Fruit fly (Drosophila melanogaster) whole organism, embryonic: ENCODE measurements around the gene CG17283.

ENCODE experiments used
- B-H2 ChIP-seq: fragments of 200-800 bp; sonication (Bioruptor generic); optimal IDR thresholded peaks from 2 replicates; lab custom pipeline; 2018; ENCODE audit warnings: missing biosample characterization, mild to moderate bottlenecking, missing genetic modification characterization
- CG10267 ChIP-seq: fragments of 200-800 bp; sonication (Bioruptor generic); optimal IDR thresholded peaks from 2 replicates; lab custom pipeline; 2018; ENCODE audit warnings: missing biosample characterization, mild to moderate bottlenecking, missing genetic modification characterization, moderate library complexity
- CG10321 ChIP-seq: fragments of 200-800 bp; sonication (Bioruptor generic); IDR thresholded peaks from 2 replicates; pipeline ENCODE4 v1.3.6; 2022; ENCODE audit warnings: missing biosample characterization, missing genetic modification characterization
- CG10462 ChIP-seq: fragments of 200-800 bp; sonication (Bioruptor generic); optimal IDR thresholded peaks from 2 replicates; lab custom pipeline; 2016; ENCODE audit warnings: missing biosample characterization, missing genetic modification characterization
- CG10654 ChIP-seq: fragments of 200-800 bp; sonication (Bioruptor generic); optimal IDR thresholded peaks from 2 replicates; lab custom pipeline; 2016; ENCODE audit warnings: missing biosample characterization, missing genetic modification characterization
- CG11696 ChIP-seq: fragments of 200-800 bp; sonication (Bioruptor generic); IDR thresholded peaks from 2 replicates; pipeline ENCODE4 v1.3.6; 2022; ENCODE audit warnings: missing biosample characterization, missing genetic modification characterization
- CG11723 ChIP-seq: fragments of 200-800 bp; sonication (Bioruptor generic); optimal IDR thresholded peaks from 2 replicates; lab custom pipeline; 2017; ENCODE audit warnings: missing biosample characterization, mild to moderate bottlenecking, missing genetic modification characterization
- CG13296 ChIP-seq: fragments of 200-800 bp; sonication (Bioruptor generic); optimal IDR thresholded peaks from 3 replicates; lab custom pipeline; 2018; ENCODE audit warnings: missing biosample characterization, mild to moderate bottlenecking, missing genetic modification characterization
- CG13424 ChIP-seq: fragments of 200-800 bp; sonication (Bioruptor generic); optimal IDR thresholded peaks from 2 replicates; lab custom pipeline; 2019; ENCODE audit warnings: missing biosample characterization, mild to moderate bottlenecking, missing genetic modification characterization, moderate library complexity
- CG15269 ChIP-seq: fragments of 200-800 bp; sonication (Bioruptor generic); optimal IDR thresholded peaks from 2 replicates; lab custom pipeline; 2018; ENCODE audit warnings: missing biosample characterization, mild to moderate bottlenecking, missing genetic modification characterization, moderate library complexity
- CG17829 ChIP-seq: fragments of 200-800 bp; optimal IDR thresholded peaks from 2 replicates; lab custom pipeline; 2019; ENCODE audit warnings: missing biosample characterization, mild to moderate bottlenecking, missing genetic modification characterization, moderate library complexity
- CG18599 ChIP-seq: fragments of 200-800 bp; sonication (Bioruptor generic); optimal IDR thresholded peaks from 3 replicates; lab custom pipeline; 2017; ENCODE audit warnings: missing biosample characterization, missing genetic modification characterization, mild to moderate bottlenecking, moderate library complexity, missing genetic modification reagents
- CG2678 ChIP-seq: fragments of 200-800 bp; sonication (Bioruptor generic); optimal IDR thresholded peaks from 3 replicates; lab custom pipeline; 2019; ENCODE audit warnings: missing biosample characterization, mild to moderate bottlenecking, missing genetic modification characterization, moderate library complexity
- CG31365 ChIP-seq: fragments of 200-800 bp; sonication (Bioruptor generic); optimal IDR thresholded peaks from 2 replicates; lab custom pipeline; 2018; ENCODE audit warnings: missing biosample characterization, mild to moderate bottlenecking, missing genetic modification characterization
- CG34224 ChIP-seq: fragments of 200-800 bp; sonication (Bioruptor generic); IDR thresholded peaks from 3 replicates; pipeline ENCODE4 v1.3.6; 2022; ENCODE audit warnings: missing biosample characterization, missing genetic modification characterization; ENCODE audit not compliant: partially characterized antibody
- CG34376 ChIP-seq: fragments of 200-800 bp; sonication (Bioruptor generic); optimal IDR thresholded peaks from 2 replicates; lab custom pipeline; 2018; ENCODE audit warnings: missing biosample characterization, mild to moderate bottlenecking, missing genetic modification characterization
- CG6175 ChIP-seq: fragments of 200-800 bp; sonication (Bioruptor generic); IDR thresholded peaks from 3 replicates; pipeline ENCODE4 v1.3.6; 2022; ENCODE audit warnings: missing biosample characterization, missing genetic modification characterization
- CG7928 ChIP-seq: fragments of 200-800 bp; sonication (Bioruptor generic); optimal IDR thresholded peaks from 2 replicates; lab custom pipeline; 2017; ENCODE audit warnings: missing biosample characterization, mild to moderate bottlenecking, missing genetic modification characterization
- CG7987 ChIP-seq: fragments of 200-800 bp; sonication (Bioruptor generic); optimal IDR thresholded peaks from 2 replicates; lab custom pipeline; 2018; ENCODE audit warnings: missing biosample characterization, mild to moderate bottlenecking, missing genetic modification characterization, moderate library complexity
- CG9437 ChIP-seq: fragments of 200-800 bp; sonication (Bioruptor generic); optimal IDR thresholded peaks from 2 replicates; lab custom pipeline; 2018; ENCODE audit warnings: missing biosample characterization, mild to moderate bottlenecking, missing genetic modification characterization
- CG9817 ChIP-seq: fragments of 200-800 bp; sonication (Bioruptor generic); optimal IDR thresholded peaks from 2 replicates; lab custom pipeline; 2018; ENCODE audit warnings: missing biosample characterization, mild to moderate bottlenecking, missing genetic modification characterization, moderate library complexity
- Dip3 ChIP-seq: fragments of 200-800 bp; sonication (Bioruptor generic); optimal IDR thresholded peaks from 3 replicates; lab custom pipeline; 2016; ENCODE audit warnings: missing biosample characterization, missing genetic modification characterization
- H15 ChIP-seq: fragments of 200-800 bp; sonication (Bioruptor generic); IDR thresholded peaks from 3 replicates; pipeline ENCODE4 v1.3.6; 2022; ENCODE audit warnings: missing biosample characterization, missing genetic modification characterization
- Hand ChIP-seq: fragments of 200-800 bp; sonication (Bioruptor generic); optimal IDR thresholded peaks from 2 replicates; lab custom pipeline; 2017; ENCODE audit warnings: mild to moderate bottlenecking, missing biosample characterization, missing genetic modification reagents, missing genetic modification characterization
- Hr51 ChIP-seq, 2 experiments: fragments of 200-800 bp; sonication (Bioruptor generic); optimal IDR thresholded peaks; 2 replicates in 1 of 2; 3 replicates in 1 of 2; lab custom pipeline; 2016 to 2018; ENCODE audit warnings: missing biosample characterization in 2 of 2, missing genetic modification characterization in 2 of 2, mild to moderate bottlenecking in 1 of 2, moderate library complexity in 1 of 2
- Hsf ChIP-seq: fragments of 200-800 bp; sonication (Bioruptor generic); optimal IDR thresholded peaks from 3 replicates; lab custom pipeline; 2016; ENCODE audit warnings: missing biosample characterization, missing genetic modification characterization
- NC2β ChIP-seq: fragments of 200-800 bp; sonication (Bioruptor generic); optimal IDR thresholded peaks from 2 replicates; lab custom pipeline; 2016; ENCODE audit warnings: missing biosample characterization, missing genetic modification characterization
- Rx ChIP-seq: fragments of 200-800 bp; sonication (Bioruptor generic); IDR thresholded peaks from 2 replicates; pipeline ENCODE4 v1.3.6; 2022; ENCODE audit warnings: missing biosample characterization, missing genetic modification characterization
- Sry-δ ChIP-seq: fragments of 200-800 bp; sonication (Bioruptor generic); optimal IDR thresholded peaks from 2 replicates; lab custom pipeline; 2016; ENCODE audit warnings: missing biosample characterization, missing genetic modification characterization
- Trl ChIP-seq, 3 experiments: fragments of >200 bp in 2 of 3; fragments of 200-800 bp in 1 of 3; sonication (Bioruptor generic) in 1 of 3; optimal IDR thresholded peaks; 2 replicates in 1 of 3; 3 replicates in 2 of 3; lab custom pipeline; 2016 to 2017; ENCODE audit warnings: missing biosample characterization in 1 of 3, missing genetic modification characterization in 1 of 3
- YL-1 ChIP-seq: fragments of 200-800 bp; sonication (Bioruptor generic); optimal IDR thresholded peaks from 3 replicates; lab custom pipeline; 2017; ENCODE audit warnings: missing biosample characterization, mild to moderate bottlenecking, missing genetic modification characterization
- bowl ChIP-seq: fragments of 200-800 bp; sonication (Bioruptor generic); IDR thresholded peaks from 2 replicates; pipeline ENCODE4 v1.3.6; 2022; ENCODE audit warnings: missing biosample characterization, missing genetic modification characterization
- cad ChIP-seq: fragments of >200 bp; optimal IDR thresholded peaks from 2 replicates; lab custom pipeline; 2017; ENCODE audit warnings: missing biosample characterization, missing genetic modification characterization
- dan ChIP-seq: fragments of 200-800 bp; sonication (Bioruptor generic); IDR thresholded peaks from 2 replicates; pipeline ENCODE4 v1.3.6; 2022; ENCODE audit warnings: missing biosample characterization, missing genetic modification characterization
- danr ChIP-seq: fragments of 200-800 bp; sonication (Bioruptor generic); IDR thresholded peaks from 2 replicates; pipeline ENCODE4 v1.3.6; 2022; ENCODE audit warnings: missing biosample characterization, missing genetic modification characterization
- ems ChIP-seq: fragments of 200-800 bp; sonication (Bioruptor generic); optimal IDR thresholded peaks from 3 replicates; lab custom pipeline; 2016; ENCODE audit warnings: missing biosample characterization, missing genetic modification characterization
- ftz-f1 ChIP-seq: fragments of 200-800 bp; sonication (Bioruptor generic); optimal IDR thresholded peaks from 2 replicates; lab custom pipeline; 2016; ENCODE audit warnings: missing biosample characterization, missing genetic modification characterization
- fu2 ChIP-seq: fragments of 200-800 bp; sonication (Bioruptor generic); optimal IDR thresholded peaks from 2 replicates; lab custom pipeline; 2016; ENCODE audit warnings: missing biosample characterization, missing genetic modification characterization
- hth ChIP-seq: fragments of >200 bp; optimal IDR thresholded peaks from 2 replicates; lab custom pipeline; 2017; ENCODE audit warnings: inconsistent platforms
- ind ChIP-seq: fragments of 200-800 bp; sonication (Bioruptor generic); optimal IDR thresholded peaks from 3 replicates; lab custom pipeline; 2016; ENCODE audit warnings: missing biosample characterization, missing genetic modification characterization
- ken ChIP-seq: fragments of 200-800 bp; sonication (Bioruptor generic); IDR thresholded peaks from 3 replicates; pipeline ENCODE4 v1.3.6; 2022; ENCODE audit warnings: missing biosample characterization, missing genetic modification characterization
- mam ChIP-seq: fragments of 200-800 bp; sonication (Bioruptor generic); optimal IDR thresholded peaks from 3 replicates; lab custom pipeline; 2016; ENCODE audit warnings: missing biosample characterization, missing genetic modification characterization
- odd ChIP-seq: fragments of 200-800 bp; sonication (Bioruptor generic); optimal IDR thresholded peaks from 2 replicates; lab custom pipeline; 2017; ENCODE audit warnings: missing biosample characterization, mild to moderate bottlenecking, missing genetic modification characterization
- sc ChIP-seq, 3 experiments: fragments of >200 bp in 2 of 3; fragments of 200-800 bp in 1 of 3; sonication (Bioruptor generic) in 1 of 3; optimal IDR thresholded peaks; 2 replicates in 2 of 3; 3 replicates in 1 of 3; lab custom pipeline; 2017; ENCODE audit warnings: mild to moderate bottlenecking in 1 of 3, missing biosample characterization in 1 of 3, missing genetic modification characterization in 1 of 3, missing genetic modification reagents in 1 of 3
- sr ChIP-seq: fragments of 200-800 bp; sonication (Bioruptor generic); IDR thresholded peaks from 3 replicates; pipeline ENCODE4 v1.3.6; 2022; ENCODE audit warnings: missing biosample characterization, missing genetic modification characterization
- ssp ChIP-seq: fragments of 200-800 bp; sonication (Bioruptor generic); IDR thresholded peaks from 2 replicates; pipeline ENCODE4 v1.3.6; 2022; ENCODE audit warnings: missing biosample characterization, missing genetic modification characterization
- tio ChIP-seq: fragments of 200-800 bp; sonication (Bioruptor generic); optimal IDR thresholded peaks from 2 replicates; lab custom pipeline; 2017; ENCODE audit warnings: missing biosample characterization, missing genetic modification characterization, inconsistent platforms
- trem ChIP-seq: fragments of 200-800 bp; optimal IDR thresholded peaks from 3 replicates; lab custom pipeline; 2019; ENCODE audit warnings: missing biosample characterization, mild to moderate bottlenecking, missing genetic modification characterization, moderate library complexity
- unpg ChIP-seq: fragments of 200-800 bp; sonication (Bioruptor generic); optimal IDR thresholded peaks from 3 replicates; lab custom pipeline; 2018; ENCODE audit warnings: missing biosample characterization, mild to moderate bottlenecking, missing genetic modification characterization, moderate library complexity
- vfl ChIP-seq: fragments of 200-800 bp; sonication (Bioruptor generic); optimal IDR thresholded peaks from 2 replicates; lab custom pipeline; 2016; ENCODE audit warnings: missing biosample characterization, missing genetic modification characterization
- zfh2 ChIP-seq: fragments of 200-800 bp; sonication (Bioruptor generic); optimal IDR thresholded peaks from 2 replicates; lab custom pipeline; 2016; ENCODE audit warnings: missing biosample characterization, missing genetic modification characterization

Gene CG17283

DNA sequence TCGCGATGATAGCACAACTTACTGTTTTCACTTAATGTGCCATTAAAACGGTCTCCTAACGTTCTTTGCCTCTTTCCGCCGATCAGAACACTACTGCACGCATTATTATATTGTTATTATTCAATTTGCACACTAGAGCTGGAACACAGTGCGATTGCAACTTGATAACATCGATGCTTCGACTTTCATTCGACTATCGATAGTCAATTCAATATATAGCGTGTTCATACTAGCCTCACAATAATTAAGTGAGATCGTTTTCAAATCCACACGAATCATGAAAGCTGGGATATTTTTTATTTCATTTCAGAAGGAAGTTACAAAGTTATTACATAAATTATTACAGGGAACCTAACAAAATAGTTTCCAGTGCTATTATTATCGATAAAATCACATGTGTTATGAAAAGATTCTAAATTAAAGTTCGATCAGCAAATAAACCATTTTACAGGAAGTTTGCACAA is 6.4 kb upstream of the CG17283 start (continued):
- TF ChIP-seq tio (GFP tag; lab: Kevin White, UChicago), result peak; percentile 27
- TF ChIP-seq CG10321, result no peak
- TF ChIP-seq NC2β (GFP tag; lab: Kevin White, UChicago), result peak; percentile 26
- TF ChIP-seq CG6175 (GFP tag; lab: Robert Waterston, UW), result no peak
- TF ChIP-seq Dip3 (GFP tag; lab: Kevin White, UChicago), result peak; percentile 64
- TF ChIP-seq danr (GFP tag; lab: Robert Waterston, UW), result no peak
- peak; percentile 36 for TF ChIP-seq trem (tag; lab: Kevin White, UChicago)
- peak; percentile 77; the same call in 1 of the 3 replicates for TF ChIP-seq CG34224
- TF ChIP-seq CG13296 (GFP tag; lab: Kevin White, UChicago), result peak; percentile 14
- TF ChIP-seq YL-1 (GFP tag; lab: Kevin White, UChicago), result peak; percentile 62
- peak; percentile 33 for TF ChIP-seq odd (GFP tag; lab: Kevin White, UChicago)
- no peak for TF ChIP-seq ftz-f1 (GFP tag; lab: Kevin White, UChicago)
- peak; percentile 54 for TF ChIP-seq vfl (GFP tag; lab: Kevin White, UChicago)
- peak; percentile 33 for TF ChIP-seq ind (GFP tag; lab: Kevin White, UChicago)
- TF ChIP-seq zfh2 (GFP tag; lab: Kevin White, UChicago), result peak; percentile 66
- TF ChIP-seq ems (GFP tag; lab: Kevin White, UChicago), result no peak
- peak in 1 of 2 experiments; percentile 69 for TF ChIP-seq Hr51 (GFP tag; optimal IDR thresholded peaks at IDR 0.05; lab: Kevin White, UChicago)
- TF ChIP-seq fu2 (GFP tag; lab: Kevin White, UChicago), result peak; percentile 67
- peak; percentile 91 for TF ChIP-seq Sry-δ (GFP tag; lab: Kevin White, UChicago)
- peak; percentile 59 for TF ChIP-seq CG2678 (tag; lab: Kevin White, UChicago)
- TF ChIP-seq mam (GFP tag; lab: Kevin White, UChicago), result peak; percentile 78
- peak; percentile 49 for TF ChIP-seq unpg (GFP tag; lab: Kevin White, UChicago)
- TF ChIP-seq Trl (optimal IDR thresholded peaks at IDR 0.05; lab: Kevin White, UChicago), result no peak
- peak; percentile 53 for TF ChIP-seq Trl (GFP tag; optimal IDR thresholded peaks at IDR 0.05; lab: Kevin White, UChicago)
- no peak for TF ChIP-seq bowl (GFP tag; lab: Robert Waterston, UW)
- no peak for TF ChIP-seq sr (GFP tag; lab: Robert Waterston, UW)
- TF ChIP-seq hth (lab: Kevin White, UChicago), result no peak
- no peak for TF ChIP-seq CG10654
- TF ChIP-seq Hand (GFP tag; lab: Kevin White, UChicago), result no peak
- TF ChIP-seq CG13424 (tag; lab: Kevin White, UChicago), result peak; percentile 57
- TF ChIP-seq CG10462, result no peak
- TF ChIP-seq CG11696 (GFP tag; lab: Robert Waterston, UW), result no peak
- peak; percentile 16 for TF ChIP-seq CG10267 (tag; lab: Kevin White, UChicago)
- TF ChIP-seq CG17829 (tag; lab: Kevin White, UChicago), result peak; percentile 48
- peak; percentile 82 for TF ChIP-seq Hsf (GFP tag; lab: Kevin White, UChicago)
- TF ChIP-seq B-H2, result peak; percentile 40
- no peak for TF ChIP-seq dan
- no peak for TF ChIP-seq ken (GFP tag; lab: Robert Waterston, UW)
- no peak for TF ChIP-seq cad (GFP tag; lab: Kevin White, UChicago)
- no peak for TF ChIP-seq H15
- no peak for TF ChIP-seq CG7928 (GFP tag; lab: Kevin White, UChicago)
- no peak for TF ChIP-seq CG11723
- peak; percentile 59 for TF ChIP-seq CG18599 (GFP tag; lab: Kevin White, UChicago)
- peak; percentile 54 for TF ChIP-seq CG9817
- no peak for TF ChIP-seq Rx (GFP tag; lab: Robert Waterston, UW)
- peak; percentile 24 for TF ChIP-seq CG9437 (GFP tag; lab: Kevin White, UChicago)
- no peak for TF ChIP-seq CG31365 (tag; lab: Kevin White, UChicago)
- no peak for TF ChIP-seq CG34376
- no peak for TF ChIP-seq CG7987 (GFP tag; lab: Kevin White, UChicago)
- peak; percentile 97 for TF ChIP-seq ssp
- TF ChIP-seq CG15269 (tag; lab: Kevin White, UChicago), result peak; percentile 49
- no peak for TF ChIP-seq sc (optimal IDR thresholded peaks at IDR 0.05; lab: Kevin White, UChicago)
- no peak for TF ChIP-seq sc (GFP tag; optimal IDR thresholded peaks at IDR 0.05; lab: Kevin White, UChicago)
